Worm (Caenorhabditis elegans): ENCODE results near the gene cpna-5.
A peak's percentile ranks its signal among the peaks of the same experiment; 100 is the strongest.

cpna-5 gene

ce11 chrII:7708540-7708939 lies 9.9 kb downstream of the cpna-5 start, which contains the start of gene B0495.9 (continued):
- TF ChIP-seq ZK337.2 (GFP tag; IDR thresholded peaks at IDR 0.05) (no peak), daf-12 (tag; optimal IDR thresholded peaks at IDR 0.05) (no peak), dpl-1 (GFP tag; optimal IDR thresholded peaks at IDR 0.05) (peak; percentile 43), nhr-10 (tag; optimal IDR thresholded peaks at IDR 0.05) (no peak), daf-16 (GFP tag; optimal IDR thresholded peaks at IDR 0.05) (no peak), daf-16 (tag; optimal IDR thresholded peaks at IDR 0.05) (no peak), F37D6.2 (tag; optimal IDR thresholded peaks at IDR 0.05) (no peak), mxl-2 (GFP tag; conservative IDR thresholded peaks at IDR 0.05) (no peak), unc-62 (GFP tag; optimal IDR thresholded peaks at IDR 0.05 in 1 of 2) (peak in 1 of 2 experiments; percentile 21), unc-62 (tag; optimal IDR thresholded peaks at IDR 0.05) (no peak), lir-3 (tag; optimal IDR thresholded peaks at IDR 0.05) (no peak), F49E8.2 (tag; optimal IDR thresholded peaks at IDR 0.05; ENCODE audit: borderline replicate concordance) (no peak), spr-1 (tag; optimal IDR thresholded peaks at IDR 0.05) (peak; percentile 48), tag-97 (GFP tag; IDR thresholded peaks at IDR 0.05) (no peak), pha-4 (GFP tag; IDR thresholded peaks at IDR 0.05) (no peak), pha-4 (tag; optimal IDR thresholded peaks at IDR 0.05) (no peak), egl-43 (GFP tag; IDR thresholded peaks at IDR 0.05) (no peak), T26A8.4 (GFP tag; IDR thresholded peaks at IDR 0.05) (peak; percentile 47; the same call in 1 of the 2 replicates), snpc-4 (tag; optimal IDR thresholded peaks at IDR 0.05) (no peak), D1046.2 (GFP tag; IDR thresholded peaks at IDR 0.05) (no peak), lim-7 (GFP tag; IDR thresholded peaks at IDR 0.05) (peak; percentile 71), ztf-7 (tag; optimal IDR thresholded peaks at IDR 0.05) (no peak), zip-2 (tag; optimal IDR thresholded peaks at IDR 0.05) (no peak), zag-1 (tag; optimal IDR thresholded peaks at IDR 0.05) (no peak), hif-1 (tag; optimal IDR thresholded peaks at IDR 0.05) (peak in 1 of 2 experiments; percentile 49), jun-1 (tag; optimal IDR thresholded peaks at IDR 0.05) (no peak), Y48G9A.11 (GFP tag; IDR thresholded peaks at IDR 0.05) (no peak), ceh-20 (GFP tag; IDR thresholded peaks at IDR 0.05) (no peak), zfp-2 (tag; optimal IDR thresholded peaks at IDR 0.05) (no peak), nhr-102 (tag; optimal IDR thresholded peaks at IDR 0.05) (no peak), nhr-76 (tag; optimal IDR thresholded peaks at IDR 0.05) (no peak), nhr-25 (tag; optimal IDR thresholded peaks at IDR 0.05; ENCODE audit: borderline replicate concordance, insufficient read depth) (no peak), dmd-8 (GFP tag; IDR thresholded peaks at IDR 0.05) (no peak), Y5F2A.4 (GFP tag; optimal IDR thresholded peaks at IDR 0.05) (no peak), duxl-1 (tag; optimal IDR thresholded peaks at IDR 0.05; ENCODE audit: poor library complexity) (no peak), lin-39 (tag; optimal IDR thresholded peaks at IDR 0.05) (no peak), mep-1 (tag; optimal IDR thresholded peaks at IDR 0.05) (peak; percentile 49), ctbp-1 (GFP tag; IDR thresholded peaks at IDR 0.05) (peak; percentile 51; the same call in 1 of the 2 replicates), ceh-82 (tag; optimal IDR thresholded peaks at IDR 0.05) (no peak), mes-2 (tag; optimal IDR thresholded peaks at IDR 0.05; ENCODE audit: poor library complexity, severe bottlenecking) (peak; percentile 92), hlh-11 (tag; optimal IDR thresholded peaks at IDR 0.05) (peak; percentile 43), php-3 (GFP tag; IDR thresholded peaks at IDR 0.05) (0 out of 2 replicates have a peak, but pooled peaks have one; percentile 15), Y75B8A.6 (GFP tag; IDR thresholded peaks at IDR 0.05) (no peak), nhr-28 (tag; optimal IDR thresholded peaks at IDR 0.05) (peak; percentile 28), ZK546.5 (tag; optimal IDR thresholded peaks at IDR 0.05) (no peak), nhr-77 (tag; optimal IDR thresholded peaks at IDR 0.05) (no peak), lin-15B (tag; optimal IDR thresholded peaks at IDR 0.05) (no peak), ama-1 (optimal IDR thresholded peaks at IDR 0.05) (no peak), aly-2 (tag; optimal IDR thresholded peaks at IDR 0.05) (no peak), F10B5.3 (tag; optimal IDR thresholded peaks at IDR 0.05) (no peak), R02D3.7 (tag; optimal IDR thresholded peaks at IDR 0.05) (no peak), pqm-1 (tag; optimal IDR thresholded peaks at IDR 0.05) (no peak), daf-8 (GFP tag; IDR thresholded peaks at IDR 0.05) (no peak), fkh-10 (GFP tag; optimal IDR thresholded peaks at IDR 0.05) (no peak)
